Fruit fly (Drosophila melanogaster) whole organism, embryonic: ENCODE measurements around the gene Pss.

Experiments used
- Ada2b ChIP-seq: fragments of 200-800 bp; sonication (Bioruptor generic); IDR thresholded peaks from 2 replicates; pipeline ENCODE4 v1.3.6; 2022; ENCODE audit warnings: missing biosample characterization, missing genetic modification characterization
- Adf1 ChIP-seq: fragments of 200-800 bp; sonication (Bioruptor generic); IDR thresholded peaks from 2 replicates; pipeline ENCODE4 v1.3.6; 2022; ENCODE audit warnings: missing biosample characterization, missing genetic modification characterization
- CG10979 ChIP-seq: fragments of 200-800 bp; sonication (Bioruptor generic); optimal IDR thresholded peaks from 2 replicates; lab custom pipeline; 2018; ENCODE audit warnings: missing biosample characterization, mild to moderate bottlenecking, missing genetic modification characterization, moderate library complexity
- CG13894 ChIP-seq: fragments of 200-800 bp; sonication (Bioruptor generic); optimal IDR thresholded peaks from 3 replicates; lab custom pipeline; 2018; ENCODE audit warnings: missing biosample characterization, mild to moderate bottlenecking, missing genetic modification characterization, moderate library complexity
- CG14710 ChIP-seq: fragments of 200-800 bp; sonication (Bioruptor generic); optimal IDR thresholded peaks from 3 replicates; lab custom pipeline; 2019; ENCODE audit warnings: missing biosample characterization, mild to moderate bottlenecking, missing genetic modification characterization, moderate library complexity
- CG15011 ChIP-seq: fragments of 200-800 bp; sonication (Bioruptor generic); optimal IDR thresholded peaks from 3 replicates; lab custom pipeline; 2018; ENCODE audit warnings: missing biosample characterization, mild to moderate bottlenecking, missing genetic modification characterization
- CG15601 ChIP-seq: fragments of 200-800 bp; sonication (Bioruptor generic); optimal IDR thresholded peaks from 3 replicates; lab custom pipeline; 2019; ENCODE audit warnings: missing biosample characterization, mild to moderate bottlenecking, missing genetic modification characterization, moderate library complexity
- CG15696 ChIP-seq: fragments of 200-800 bp; sonication (Bioruptor generic); optimal IDR thresholded peaks from 2 replicates; lab custom pipeline; 2019; ENCODE audit warnings: missing biosample characterization, mild to moderate bottlenecking, missing genetic modification characterization, moderate library complexity
- CG17359 ChIP-seq: fragments of 200-800 bp; sonication (Bioruptor generic); optimal IDR thresholded peaks from 3 replicates; lab custom pipeline; 2018; ENCODE audit warnings: missing biosample characterization, mild to moderate bottlenecking, missing genetic modification characterization, moderate library complexity
- CG17568 ChIP-seq: fragments of 200-800 bp; sonication (Bioruptor generic); optimal IDR thresholded peaks from 2 replicates; lab custom pipeline; 2018; ENCODE audit warnings: missing biosample characterization, mild to moderate bottlenecking, missing genetic modification characterization, moderate library complexity
- CG17829 ChIP-seq: fragments of 200-800 bp; optimal IDR thresholded peaks from 2 replicates; lab custom pipeline; 2019; ENCODE audit warnings: missing biosample characterization, mild to moderate bottlenecking, missing genetic modification characterization, moderate library complexity
- CG18262 ChIP-seq: fragments of 200-800 bp; optimal IDR thresholded peaks from 3 replicates; lab custom pipeline; 2019; ENCODE audit warnings: missing biosample characterization, mild to moderate bottlenecking, missing genetic modification characterization, moderate library complexity
- CG2202 ChIP-seq: fragments of 200-800 bp; sonication (Bioruptor generic); optimal IDR thresholded peaks from 2 replicates; lab custom pipeline; 2018; ENCODE audit warnings: missing biosample characterization, mild to moderate bottlenecking, missing genetic modification characterization
- CG33557 ChIP-seq: fragments of 200-800 bp; sonication (Bioruptor generic); optimal IDR thresholded peaks from 2 replicates; lab custom pipeline; 2019; ENCODE audit warnings: missing biosample characterization, mild to moderate bottlenecking, missing genetic modification characterization, moderate library complexity
- CG3726 ChIP-seq: fragments of 200-800 bp; sonication (Bioruptor generic); IDR thresholded peaks from 3 replicates; pipeline ENCODE4, ENCODE4 v1.3.6; 2022; ENCODE audit warnings: missing biosample characterization, missing genetic modification characterization
- CG4282 ChIP-seq: fragments of 200-800 bp; sonication (Bioruptor generic); optimal IDR thresholded peaks from 2 replicates; lab custom pipeline; 2016; ENCODE audit warnings: missing biosample characterization, missing genetic modification characterization
- CG43689 ChIP-seq: fragments of 200-800 bp; sonication (Bioruptor generic); IDR thresholded peaks from 2 replicates; pipeline ENCODE4 v1.3.6; 2022; ENCODE audit warnings: missing biosample characterization, missing genetic modification characterization
- CG4707 ChIP-seq: fragments of 200-800 bp; sonication (Bioruptor generic); optimal IDR thresholded peaks from 2 replicates; lab custom pipeline; 2018; ENCODE audit warnings: missing biosample characterization, mild to moderate bottlenecking, missing genetic modification characterization, moderate library complexity
- CG6254 ChIP-seq: fragments of 200-800 bp; sonication (Bioruptor generic); optimal IDR thresholded peaks from 3 replicates; lab custom pipeline; 2017; ENCODE audit warnings: mild to moderate bottlenecking, missing biosample characterization, missing genetic modification reagents, missing genetic modification characterization
- CG6272 ChIP-seq: fragments of 200-800 bp; sonication (Bioruptor generic); IDR thresholded peaks from 2 replicates; pipeline ENCODE4 v1.3.6; 2022; ENCODE audit warnings: missing biosample characterization, missing genetic modification characterization
- CG6689 ChIP-seq: fragments of 200-800 bp; sonication (Bioruptor generic); IDR thresholded peaks from 2 replicates; pipeline ENCODE4 v1.3.6; 2022; ENCODE audit warnings: missing biosample characterization, missing genetic modification characterization
- CG7839 ChIP-seq: fragments of 200-800 bp; sonication (Bioruptor generic); optimal IDR thresholded peaks from 3 replicates; lab custom pipeline; 2018; ENCODE audit warnings: missing biosample characterization, mild to moderate bottlenecking, missing genetic modification characterization, moderate library complexity
- CG8290 ChIP-seq, 3 experiments: fragments of 200-800 bp; sonication (Bioruptor generic); optimal IDR thresholded peaks; 2 replicates each; lab custom pipeline; 2016 to 2019; ENCODE audit warnings: missing biosample characterization in 3 of 3, missing genetic modification characterization in 3 of 3, mild to moderate bottlenecking in 2 of 3, moderate library complexity in 1 of 3
- D ChIP-seq, 2 experiments: fragments of 200-800 bp in 1 of 2; fragments of >200 bp in 1 of 2; sonication (Bioruptor generic) in 1 of 2; optimal IDR thresholded peaks; 2 replicates in 1 of 2; 3 replicates in 1 of 2; lab custom pipeline; 2017; ENCODE audit warnings: mild to moderate bottlenecking in 1 of 2, missing biosample characterization in 1 of 2, missing genetic modification characterization in 1 of 2, missing genetic modification reagents in 1 of 2
- Dip2 ChIP-seq: fragments of 200-800 bp; sonication (Bioruptor generic); IDR thresholded peaks from 2 replicates; pipeline ENCODE4 v1.3.6; 2022; ENCODE audit warnings: missing biosample characterization, missing genetic modification characterization
- Dip3 ChIP-seq: fragments of 200-800 bp; sonication (Bioruptor generic); optimal IDR thresholded peaks from 3 replicates; lab custom pipeline; 2016; ENCODE audit warnings: missing biosample characterization, missing genetic modification characterization
- HHEX ChIP-seq: fragments of 200-800 bp; sonication (Bioruptor generic); optimal IDR thresholded peaks from 3 replicates; lab custom pipeline; 2017; ENCODE audit warnings: missing biosample characterization, mild to moderate bottlenecking, missing genetic modification characterization, missing genetic modification reagents
- HLH3B ChIP-seq: fragments of 200-800 bp; sonication (Bioruptor generic); IDR thresholded peaks from 2 replicates; pipeline ENCODE4 v1.3.6; 2022; ENCODE audit warnings: missing biosample characterization, missing genetic modification characterization
- MTF-1 ChIP-seq: fragments of 200-800 bp; sonication (Bioruptor generic); optimal IDR thresholded peaks from 2 replicates; lab custom pipeline; 2018; ENCODE audit warnings: missing biosample characterization, mild to moderate bottlenecking, missing genetic modification characterization, borderline replicate concordance
- Nf-YC ChIP-seq: fragments of 200-800 bp; optimal IDR thresholded peaks from 3 replicates; lab custom pipeline; 2019; ENCODE audit warnings: missing biosample characterization, mild to moderate bottlenecking, missing genetic modification characterization, moderate library complexity
- Pdp1 ChIP-seq, 2 experiments: fragments of 200-800 bp; sonication (Bioruptor generic); optimal IDR thresholded peaks; 3 replicates each; lab custom pipeline; 2016; ENCODE audit warnings: missing biosample characterization in 2 of 2, missing genetic modification characterization in 2 of 2, mild to moderate bottlenecking in 1 of 2, moderate library complexity in 1 of 2
- Rfx ChIP-seq: fragments of 200-800 bp; sonication (Bioruptor generic); IDR thresholded peaks from 2 replicates; pipeline ENCODE4 v1.3.6; 2022; ENCODE audit warnings: missing biosample characterization, missing genetic modification characterization
- Rx ChIP-seq: fragments of 200-800 bp; sonication (Bioruptor generic); IDR thresholded peaks from 2 replicates; pipeline ENCODE4 v1.3.6; 2022; ENCODE audit warnings: missing biosample characterization, missing genetic modification characterization
- ac ChIP-seq: fragments of 200-800 bp; sonication (Bioruptor generic); optimal IDR thresholded peaks from 3 replicates; lab custom pipeline; 2017; ENCODE audit warnings: missing biosample characterization, mild to moderate bottlenecking, missing genetic modification characterization
- ara ChIP-seq: fragments of 200-800 bp; sonication (Bioruptor generic); IDR thresholded peaks from 2 replicates; pipeline ENCODE4 v1.3.6; 2022; ENCODE audit warnings: missing biosample characterization, missing genetic modification characterization
- bowl ChIP-seq: fragments of 200-800 bp; sonication (Bioruptor generic); IDR thresholded peaks from 2 replicates; pipeline ENCODE4 v1.3.6; 2022; ENCODE audit warnings: missing biosample characterization, missing genetic modification characterization
- bsh ChIP-seq, 2 experiments: fragments of 200-800 bp; sonication (Bioruptor generic); optimal IDR thresholded peaks; 2 replicates each; lab custom pipeline; 2017 to 2018; ENCODE audit warnings: mild to moderate bottlenecking in 2 of 2, missing biosample characterization in 2 of 2, missing genetic modification characterization in 2 of 2, moderate library complexity in 1 of 2
- chinmo ChIP-seq: fragments of 200-800 bp; sonication (Bioruptor generic); IDR thresholded peaks from 4 replicates; pipeline ENCODE4 v1.3.6; 2022; ENCODE audit warnings: missing biosample characterization, missing genetic modification characterization; ENCODE audit not compliant: partially characterized antibody
- ci ChIP-seq: fragments of 200-800 bp; sonication (Bioruptor generic); IDR thresholded peaks from 3 replicates; pipeline ENCODE4 v1.3.6; 2022; ENCODE audit warnings: missing biosample characterization, missing genetic modification characterization
- fd64A ChIP-seq: fragments of 200-800 bp; sonication (Bioruptor generic); optimal IDR thresholded peaks from 3 replicates; lab custom pipeline; 2018; ENCODE audit warnings: missing biosample characterization, mild to moderate bottlenecking, missing genetic modification characterization
- gro ChIP-seq: fragments of 200-800 bp; sonication (Bioruptor generic); optimal IDR thresholded peaks from 2 replicates; lab custom pipeline; 2016; ENCODE audit warnings: missing biosample characterization, missing genetic modification characterization
- lola ChIP-seq, 3 experiments: fragments of >200 bp in 2 of 3; fragments of 200-800 bp in 1 of 3; sonication (Bioruptor generic) in 1 of 3; optimal IDR thresholded peaks; 2 replicates each; lab custom pipeline; 2017 to 2019; ENCODE audit warnings: missing biosample characterization in 3 of 3, missing genetic modification characterization in 3 of 3, mild to moderate bottlenecking in 1 of 3, moderate library complexity in 1 of 3
- otp ChIP-seq: fragments of 200-800 bp; sonication (Bioruptor generic); IDR thresholded peaks from 3 replicates; pipeline ENCODE4, ENCODE4 v1.3.6; 2022; ENCODE audit warnings: missing biosample characterization, missing genetic modification characterization
- sens ChIP-seq: fragments of 200-800 bp; sonication (Bioruptor generic); peaks from one replicate; lab custom pipeline; 2016; ENCODE audit warnings: missing biosample characterization, missing genetic modification characterization
- stc ChIP-seq: fragments of 200-800 bp; sonication (Bioruptor generic); IDR thresholded peaks from 2 replicates; pipeline ENCODE4 v1.3.6; 2022; ENCODE audit warnings: missing biosample characterization, missing genetic modification characterization
- toy ChIP-seq: fragments of 200-800 bp; sonication (Bioruptor generic); IDR thresholded peaks from 2 replicates; pipeline ENCODE4 v1.3.6; 2022; ENCODE audit warnings: missing biosample characterization, missing genetic modification characterization
- unpg ChIP-seq: fragments of 200-800 bp; sonication (Bioruptor generic); optimal IDR thresholded peaks from 3 replicates; lab custom pipeline; 2018; ENCODE audit warnings: missing biosample characterization, mild to moderate bottlenecking, missing genetic modification characterization, moderate library complexity

Pss gene

dm6 chr3L:20508136-20508635 lies 17.8 kb downstream of the Pss start (continued):
- TF ChIP-seq Adf1 (GFP tag; lab: Robert Waterston, UW) (peak; percentile 82), CG4282 (GFP tag; lab: Kevin White, UChicago) (peak; percentile 60), Dip2 (GFP tag; lab: Robert Waterston, UW) (peak; percentile 66), CG13894 (tag; lab: Kevin White, UChicago) (peak; percentile 97), gro (GFP tag; lab: Kevin White, UChicago) (peak; percentile 94), CG2202 (tag; lab: Kevin White, UChicago) (peak; percentile 60), CG8290 (GFP tag; optimal IDR thresholded peaks at IDR 0.05; lab: Kevin White, UChicago) (peak; percentile 78), CG8290 (tag; optimal IDR thresholded peaks at IDR 0.05; lab: Kevin White, UChicago) (peak; percentile 58 to 96)

DNA sequence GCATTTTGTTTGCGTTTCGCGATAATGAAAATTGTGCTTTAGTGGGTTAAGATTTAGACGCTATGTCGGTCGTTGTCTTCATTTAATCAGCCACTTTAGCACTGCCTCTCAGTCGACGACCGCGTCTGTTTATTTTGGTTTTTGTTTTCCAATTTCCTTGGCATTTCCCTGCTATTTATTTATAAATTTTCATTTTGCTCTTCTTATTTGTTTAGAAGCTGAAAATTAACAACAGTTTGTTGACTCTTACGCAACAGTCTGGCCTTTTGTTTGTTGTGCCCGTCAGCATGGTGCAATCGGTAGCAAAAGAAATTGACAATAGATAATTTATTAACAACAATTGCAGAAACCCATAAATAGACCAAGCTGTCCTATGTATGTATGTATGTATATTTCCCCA lies 18.4 kb downstream of the Pss start:
- TF ChIP-seq CG18262 (tag; lab: Kevin White, UChicago) (no peak), CG4707 (GFP tag; lab: Kevin White, UChicago) (no peak), otp (0 out of 3 replicates have a peak, but pooled peaks have one; percentile 28), CG15601 (tag; lab: Kevin White, UChicago) (peak; percentile 28), Dip3 (GFP tag; lab: Kevin White, UChicago) (no peak), ara (GFP tag; lab: Robert Waterston, UW) (no peak), CG7839 (tag; lab: Kevin White, UChicago) (no peak), CG17359 (tag; lab: Kevin White, UChicago) (peak; percentile 39), CG17568 (GFP tag; lab: Kevin White, UChicago) (peak; percentile 31), ac (no peak), D (optimal IDR thresholded peaks at IDR 0.05; lab: Kevin White, UChicago) (no peak), D (GFP tag; optimal IDR thresholded peaks at IDR 0.05; lab: Kevin White, UChicago) (peak; percentile 25), bowl (GFP tag; lab: Robert Waterston, UW) (0 out of 2 replicates have a peak, but pooled peaks have one; percentile 12), CG10979 (tag; lab: Kevin White, UChicago) (peak; percentile 8), CG3726 (GFP tag; lab: Robert Waterston, UW) (no peak), CG6689 (GFP tag; lab: Robert Waterston, UW) (no peak), CG15011 (GFP tag; lab: Kevin White, UChicago) (no peak), CG17829 (tag; lab: Kevin White, UChicago) (no peak), CG43689 (GFP tag; lab: Robert Waterston, UW) (no peak), CG33557 (GFP tag; lab: Kevin White, UChicago) (peak; percentile 15), Pdp1 (GFP tag; optimal IDR thresholded peaks at IDR 0.05; lab: Kevin White, UChicago) (peak in 1 of 2 experiments; percentile 94), lola (GFP tag; optimal IDR thresholded peaks at IDR 0.05; lab: Kevin White, UChicago) (peak in 1 of 3 experiments; percentile 14), chinmo (GFP tag; lab: Robert Waterston, UW) (no peak), Ada2b (GFP tag; lab: Robert Waterston, UW) (no peak), CG14710 (peak; percentile 10), Rfx (GFP tag; lab: Robert Waterston, UW) (no peak), sens (GFP tag; lab: Kevin White, UChicago) (peak; percentile 9), toy (GFP tag; lab: Robert Waterston, UW) (no peak), fd64A (GFP tag; lab: Kevin White, UChicago) (peak; percentile 53), ci (GFP tag; lab: Robert Waterston, UW) (no peak), Nf-YC (tag; lab: Kevin White, UChicago) (no peak), unpg (GFP tag; lab: Kevin White, UChicago) (no peak), CG6272 (GFP tag; lab: Robert Waterston, UW) (no peak), Rx (GFP tag; lab: Robert Waterston, UW) (0 out of 2 replicates have a peak, but pooled peaks have one; percentile 6), stc (GFP tag; lab: Robert Waterston, UW) (0 out of 2 replicates have a peak, but pooled peaks have one; percentile 42), HLH3B (peak; percentile 6; the same call in 1 of the 2 replicates), MTF-1 (GFP tag; lab: Kevin White, UChicago) (peak; percentile 27), HHEX (peak; percentile 18), bsh (GFP tag; optimal IDR thresholded peaks at IDR 0.05; lab: Kevin White, UChicago) (peak in 1 of 2 experiments; percentile 17), CG6254 (GFP tag; lab: Kevin White, UChicago) (peak; percentile 49), CG15696 (tag; lab: Kevin White, UChicago) (peak; percentile 38)
